Worm (Caenorhabditis elegans) whole organism, L4 larva: ENCODE data around the gene ram-2.

Experiments
- T20F7.1 ChIP-seq: fragments of 200-800 bp; sonication (Bioruptor generic); optimal IDR thresholded peaks from 2 replicates; lab custom pipeline; 2018; ENCODE audit warnings: mild to moderate bottlenecking, missing genetic modification characterization, missing compliant biosample characterization
- Y48G9A.11 ChIP-seq: fragments of 200-800 bp; sonication (Bioruptor generic); IDR thresholded peaks from 2 replicates; pipeline ENCODE4 v1.3.6; 2022; ENCODE audit warnings: missing genetic modification reagents, missing genetic modification characterization, missing compliant biosample characterization
- ZK546.5 ChIP-seq, 2 experiments: sonication (generic microtip); optimal IDR thresholded peaks; 2 replicates each; lab custom pipeline; 2017; ENCODE audit warnings: missing biosample characterization in 2 of 2, missing genetic modification characterization in 2 of 2
- aha-1 ChIP-seq: fragments of 150-350 bp; peaks from one replicate; lab custom pipeline; 2014; ENCODE audit warnings: missing biosample characterization, missing genetic modification characterization
- dpl-1 ChIP-seq: fragments of 150-350 bp; optimal IDR thresholded peaks from 2 replicates; lab custom pipeline; 2014; ENCODE audit warnings: missing biosample characterization, missing genetic modification reagents, missing genetic modification characterization
- fos-1 ChIP-seq: fragments of 150-350 bp; optimal IDR thresholded peaks from 2 replicates; lab custom pipeline; 2014; ENCODE audit warnings: missing biosample characterization, missing genetic modification characterization
- lin-1 ChIP-seq: fragments of 200-800 bp; sonication (Bioruptor generic); IDR thresholded peaks from 2 replicates; pipeline ENCODE4 v1.3.6; 2022; ENCODE audit warnings: missing genetic modification reagents, missing genetic modification characterization, missing compliant biosample characterization
- lin-13 ChIP-seq: fragments of 150-350 bp; optimal IDR thresholded peaks from 2 replicates; lab custom pipeline; 2014; ENCODE audit warnings: missing biosample characterization, missing genetic modification reagents, missing genetic modification characterization
- nhr-102 ChIP-seq: sonication (generic microtip); optimal IDR thresholded peaks from 2 replicates; lab custom pipeline; 2016; ENCODE audit warnings: mild to moderate bottlenecking, missing genetic modification characterization, moderate library complexity, missing compliant biosample characterization
- nhr-25 ChIP-seq: sonication (generic microtip); optimal IDR thresholded peaks from 2 replicates; lab custom pipeline; 2017; ENCODE audit warnings: missing genetic modification characterization, mild to moderate bottlenecking, missing compliant biosample characterization, antibody characterized with exemption, moderate library complexity, borderline replicate concordance; ENCODE audit not compliant: insufficient read depth
- nhr-76 ChIP-seq: fragments of 150-350 bp; optimal IDR thresholded peaks from 2 replicates; lab custom pipeline; 2014; ENCODE audit warnings: missing biosample characterization, missing genetic modification characterization
- spr-3 ChIP-seq: fragments of 200-800 bp; sonication (Bioruptor generic); optimal IDR thresholded peaks from 2 replicates; lab custom pipeline; 2018; ENCODE audit warnings: mild to moderate bottlenecking, missing genetic modification characterization, missing compliant biosample characterization
- unc-62 ChIP-seq, 3 experiments: fragments of 150-350 bp in 1 of 3; sonication (generic microtip); optimal IDR thresholded peaks in 2 of 3; peaks in 1 of 3; 1 replicate in 1 of 3; 2 replicates in 2 of 3; lab custom pipeline; 2014 to 2017; ENCODE audit warnings: missing biosample characterization in 3 of 3, missing genetic modification characterization in 3 of 3, missing genetic modification reagents in 3 of 3, missing genotype in 1 of 3
- ztf-7 ChIP-seq: fragments of 150-350 bp; optimal IDR thresholded peaks from 2 replicates; lab custom pipeline; 2014; ENCODE audit warnings: missing biosample characterization, missing genetic modification characterization

ce11 chrII:11013667-11014066, 3.0 kb downstream of the ram-2 start, which contains the start of gene col-81:
- TF ChIP-seq lin-13 (GFP tag; lab: Kevin White, UChicago) (no peak), dpl-1 (no peak), spr-3 (GFP tag; lab: Kevin White, UChicago) (no peak), ztf-7 (tag; lab: Kevin White, UChicago) (no peak), fos-1 (tag; lab: Kevin White, UChicago) (no peak), nhr-76 (tag; lab: Kevin White, UChicago) (no peak), ZK546.5 (tag; optimal IDR thresholded peaks at IDR 0.05; lab: Kevin White, UChicago) (no peak), nhr-25 (no peak), Y48G9A.11 (GFP tag; lab: Robert Waterston, UW) (no peak), lin-1 (no peak), unc-62 (GFP tag; optimal IDR thresholded peaks at IDR 0.05 in 1 of 2; lab: Kevin White, UChicago) (peak in 1 of 2 experiments; percentile 12), unc-62 (tag; optimal IDR thresholded peaks at IDR 0.05; lab: Kevin White, UChicago) (no peak), aha-1 (tag; lab: Kevin White, UChicago) (no peak), T20F7.1 (no peak), nhr-102 (no peak)
